Worm (Caenorhabditis elegans) whole organism, L3 larva: Measurements from ENCODE around the gene F59B2.15.

Experiments used
- ZK546.5 ChIP-seq: sonication (generic microtip); optimal IDR thresholded peaks from 2 replicates; lab custom pipeline; 2017; ENCODE audit warnings: missing biosample characterization, missing genetic modification characterization
- ama-1 ChIP-seq: fragments of 150-350 bp; optimal IDR thresholded peaks from 2 replicates; lab custom pipeline; 2018
- daf-12 ChIP-seq: fragments of 150-350 bp; optimal IDR thresholded peaks from 2 replicates; lab custom pipeline; 2014; ENCODE audit warnings: missing biosample characterization, missing genetic modification reagents, missing genetic modification characterization
- elt-3 ChIP-seq, 3 experiments: fragments of 150-350 bp in 1 of 3; sonication (generic microtip) in 2 of 3; optimal IDR thresholded peaks; 2 replicates in 2 of 3; 4 replicates in 1 of 3; lab custom pipeline; 2014 to 2017; ENCODE audit warnings: missing biosample characterization in 3 of 3, missing genetic modification characterization in 3 of 3
- mdl-1 ChIP-seq: fragments of 150-350 bp; optimal IDR thresholded peaks from 2 replicates; lab custom pipeline; 2014; ENCODE audit warnings: missing biosample characterization, missing genetic modification characterization
- nhr-11 ChIP-seq: fragments of 150-350 bp; optimal IDR thresholded peaks from 2 replicates; lab custom pipeline; 2014; ENCODE audit warnings: missing biosample characterization, missing genetic modification characterization
- nhr-237 ChIP-seq: fragments of 150-350 bp; optimal IDR thresholded peaks from 2 replicates; lab custom pipeline; 2014; ENCODE audit warnings: missing biosample characterization, missing genetic modification characterization
- sea-2 ChIP-seq: fragments of 150-350 bp; sonication (generic microtip); optimal IDR thresholded peaks from 4 replicates; lab custom pipeline; 2014; ENCODE audit warnings: missing biosample characterization, missing genetic modification reagents, missing genetic modification characterization
- tbx-2 ChIP-seq: sonication (generic microtip); optimal IDR thresholded peaks from 2 replicates; lab custom pipeline; 2016; ENCODE audit warnings: mild to moderate bottlenecking, missing genetic modification characterization, missing compliant biosample characterization
- zag-1 ChIP-seq: fragments of 150-350 bp; optimal IDR thresholded peaks from 2 replicates; lab custom pipeline; 2014; ENCODE audit warnings: missing biosample characterization, missing genetic modification characterization

F59B2.15 gene

ce11 chrIII:8955536-8955935, 46.9 kb downstream of the F59B2.15 start:
- no peak for TF ChIP-seq nhr-237 (tag; lab: Kevin White, UChicago)
- no peak for TF ChIP-seq mdl-1 (tag; lab: Kevin White, UChicago)
- TF ChIP-seq zag-1: no peak
- TF ChIP-seq sea-2: no peak
- TF ChIP-seq tbx-2 (tag; lab: Kevin White, UChicago): no peak
- no peak for TF ChIP-seq nhr-11 (tag; lab: Kevin White, UChicago)
- TF ChIP-seq elt-3 (tag; optimal IDR thresholded peaks at IDR 0.05; lab: Kevin White, UChicago): no peak
- TF ChIP-seq ZK546.5: no peak
- TF ChIP-seq daf-12 (tag; lab: Kevin White, UChicago): no peak
- TF ChIP-seq ama-1 (lab: Kevin White, UChicago): no peak
